Worm (Caenorhabditis elegans) whole organism, midembryonic: ENCODE data around the gene Y51H7BR.7.

Source experiments
- T22C8.4 ChIP-seq: fragments of 200-800 bp; sonication (Bioruptor generic); IDR thresholded peaks from 2 replicates; pipeline ENCODE4 v1.3.6; 2022; ENCODE audit warnings: missing genetic modification characterization, missing compliant biosample characterization
- klf-2 ChIP-seq: fragments of 200-800 bp; sonication (Bioruptor generic); conservative IDR thresholded peaks from 2 replicates; pipeline ENCODE4 v1.3.6; 2022; ENCODE audit warnings: missing genetic modification reagents, missing genetic modification characterization, missing compliant biosample characterization
- ref-1 ChIP-seq: fragments of 200-800 bp; sonication (Bioruptor generic); conservative IDR thresholded peaks from 2 replicates; pipeline ENCODE4 v1.3.6; 2022; ENCODE audit warnings: missing genetic modification reagents, missing genetic modification characterization, missing compliant biosample characterization

ce11 chrII:1500959-1501358 is 24.4 kb downstream of the Y51H7BR.7 start:
- TF ChIP-seq klf-2 (GFP tag; lab: Robert Waterston, UW) (no peak), T22C8.4 (GFP tag; lab: Robert Waterston, UW) (no peak), ref-1 (GFP tag; lab: Robert Waterston, UW) (no peak)
